Fruit fly (Drosophila melanogaster): ENCODE measurements around the gene Pka-R1.

Pka-R1 gene

DNA sequence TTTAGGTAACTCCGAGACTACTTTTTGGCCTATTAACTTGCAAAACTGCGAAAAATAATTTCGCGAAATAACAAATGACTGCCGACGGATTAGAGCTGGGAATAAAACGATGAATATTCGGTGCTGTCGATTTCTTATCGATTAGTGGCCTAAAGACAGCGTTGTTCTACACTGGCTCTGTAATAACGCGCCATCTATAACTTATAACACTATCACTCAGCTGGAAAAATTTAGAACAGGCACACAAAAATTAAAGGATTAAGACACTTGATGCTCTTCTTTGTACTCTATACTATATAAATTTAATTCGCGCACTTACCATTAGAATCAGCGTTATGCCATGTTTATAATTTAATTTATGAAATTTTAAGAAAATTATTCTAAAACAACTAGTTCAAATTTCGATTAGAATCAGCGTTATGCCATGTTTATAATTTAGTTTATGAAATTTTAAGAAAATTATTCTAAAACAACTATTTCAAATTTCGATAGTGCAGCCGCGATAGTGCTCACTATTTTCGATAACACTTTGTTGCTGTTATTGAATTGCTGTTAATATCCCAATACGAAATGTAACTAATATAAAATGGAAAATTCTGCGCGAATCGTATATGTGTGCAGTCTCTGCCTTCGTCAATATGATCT lies 25.7 kb downstream of the Pka-R1 start, which contains the start of the genes CSN3 and CG11456 (continued):
- peak; percentile 33; the same call in 1 of the 2 replicates for TF ChIP-seq CG11247 (GFP tag; IDR thresholded peaks at IDR 0.05)
- no peak for TF ChIP-seq CG8089 (GFP tag; optimal IDR thresholded peaks at IDR 0.05)
- no peak for TF ChIP-seq CG33557 (GFP tag; optimal IDR thresholded peaks at IDR 0.05)
- no peak for TF ChIP-seq HLHmδ (GFP tag; optimal IDR thresholded peaks at IDR 0.05)
- TF ChIP-seq CG11456 (GFP tag; IDR thresholded peaks at IDR 0.05): peak; percentile 86
- peak; percentile 58 for TF ChIP-seq CG4617 (GFP tag; optimal IDR thresholded peaks at IDR 0.05; ENCODE audit: borderline replicate concordance)
- no peak for TF ChIP-seq CG6272 (GFP tag; IDR thresholded peaks at IDR 0.05)
- 0 out of 2 replicates have a peak, but pooled peaks have one; percentile 13 for TF ChIP-seq CG32772 (GFP tag; IDR thresholded peaks at IDR 0.05)
- peak; percentile 60 for TF ChIP-seq jumu (GFP tag; optimal IDR thresholded peaks at IDR 0.05)
- TF ChIP-seq CG42726 (GFP tag; IDR thresholded peaks at IDR 0.05; ENCODE audit: partially characterized antibody): no peak
- TF ChIP-seq CG15011 (GFP tag; optimal IDR thresholded peaks at IDR 0.05): no peak
- no peak for TF ChIP-seq tll (GFP tag; optimal IDR thresholded peaks at IDR 0.05)
- peak; percentile 61 to 64 for TF ChIP-seq dpn (GFP tag; optimal IDR thresholded peaks at IDR 0.05)
- TF ChIP-seq CG4282 (GFP tag; optimal IDR thresholded peaks at IDR 0.05): no peak
- no peak for TF ChIP-seq CG31224 (GFP tag; IDR thresholded peaks at IDR 0.05)
- no peak for TF ChIP-seq CG10147 (GFP tag; optimal IDR thresholded peaks at IDR 0.05)
- peak; percentile 31; the same call in 1 of the 2 replicates for TF ChIP-seq nerfin-2 (GFP tag; IDR thresholded peaks at IDR 0.05; ENCODE audit: partially characterized antibody)
- peak; percentile 47 for TF ChIP-seq chn (GFP tag; optimal IDR thresholded peaks at IDR 0.05)
- no peak for TF ChIP-seq esg (GFP tag; conservative IDR thresholded peaks at IDR 0.05)
- TF ChIP-seq CG18599 (GFP tag; optimal IDR thresholded peaks at IDR 0.05): peak; percentile 23
- TF ChIP-seq Hsf (GFP tag; optimal IDR thresholded peaks at IDR 0.05): peak; percentile 57
- TF ChIP-seq Atf3 (GFP tag; optimal IDR thresholded peaks at IDR 0.05): peak; percentile 39
- no peak for TF ChIP-seq h (optimal IDR thresholded peaks at IDR 0.05)
- TF ChIP-seq CkIIα-i1 (GFP tag; IDR thresholded peaks at IDR 0.05): no peak
- TF ChIP-seq Ada2b (GFP tag; IDR thresholded peaks at IDR 0.05): peak; percentile 39; the same call in 1 of the 2 replicates
- TF ChIP-seq sens (GFP tag): peak; percentile 47
- TF ChIP-seq twi (tag; optimal IDR thresholded peaks at IDR 0.05): no peak
- TF ChIP-seq Bgb (GFP tag; IDR thresholded peaks at IDR 0.05; ENCODE audit: partially characterized antibody): peak; percentile 72
- TF ChIP-seq ara (GFP tag; IDR thresholded peaks at IDR 0.05): no peak
- no peak for TF ChIP-seq E2f1 (GFP tag; IDR thresholded peaks at IDR 0.05)
- TF ChIP-seq CG7928 (GFP tag; optimal IDR thresholded peaks at IDR 0.05): no peak
- no peak for TF ChIP-seq danr (GFP tag; IDR thresholded peaks at IDR 0.05)
- TF ChIP-seq CG18262 (tag; optimal IDR thresholded peaks at IDR 0.05): no peak
- TF ChIP-seq HLH54F (GFP tag; optimal IDR thresholded peaks at IDR 0.05): peak; percentile 52
- peak; percentile 2 for TF ChIP-seq D19B (GFP tag; optimal IDR thresholded peaks at IDR 0.05)
- peak; percentile 21 for TF ChIP-seq gfzf (GFP tag; optimal IDR thresholded peaks at IDR 0.05)
- no peak for TF ChIP-seq trh (GFP tag; optimal IDR thresholded peaks at IDR 0.05)
- peak; percentile 6 for TF ChIP-seq Mes4 (GFP tag; optimal IDR thresholded peaks at IDR 0.05)
- TF ChIP-seq sob (GFP tag; IDR thresholded peaks at IDR 0.05): peak; percentile 75; the same call in 1 of the 2 replicates
- peak; percentile 6 for TF ChIP-seq shn (GFP tag; optimal IDR thresholded peaks at IDR 0.05)
- TF ChIP-seq scrt (GFP tag; optimal IDR thresholded peaks at IDR 0.05): peak; percentile 43
- no peak for TF ChIP-seq org-1 (GFP tag; optimal IDR thresholded peaks at IDR 0.05)
- TF ChIP-seq al (GFP tag; IDR thresholded peaks at IDR 0.05): no peak
- TF ChIP-seq nau (GFP tag; optimal IDR thresholded peaks at IDR 0.05): peak; percentile 30
- no peak for TF ChIP-seq wdn (GFP tag; IDR thresholded peaks at IDR 0.05)
- no peak for TF ChIP-seq tap (tag; optimal IDR thresholded peaks at IDR 0.05)
- peak; percentile 55 for TF ChIP-seq vfl (GFP tag; optimal IDR thresholded peaks at IDR 0.05)
- no peak for TF ChIP-seq CG14667 (GFP tag; IDR thresholded peaks at IDR 0.05)
- TF ChIP-seq CG7556 (GFP tag; optimal IDR thresholded peaks at IDR 0.05): no peak
- peak; percentile 54 for TF ChIP-seq hbn (GFP tag; IDR thresholded peaks at IDR 0.05; ENCODE audit: partially characterized antibody)
